Worm (Caenorhabditis elegans): ENCODE measurements around the gene dsl-2.

ce11 chrIV:1245244-1245643 is 40.5 kb upstream of the dsl-2 start, which contains the start of gene F38A1.9:
- no peak for TF ChIP-seq tab-1 (GFP tag; IDR thresholded peaks at IDR 0.05)
- no peak for TF ChIP-seq flt-1 (GFP tag; IDR thresholded peaks at IDR 0.05)

All from whole organism, midembryonic.